Fruit fly (Drosophila melanogaster) whole organism, embryonic: ENCODE results near the gene CG33796.

ENCODE experiments used
- Adf1 ChIP-seq: fragments of 200-800 bp; sonication (Bioruptor generic); IDR thresholded peaks from 2 replicates; pipeline ENCODE4 v1.3.6; 2022; ENCODE audit warnings: missing biosample characterization, missing genetic modification characterization
- Atf-2 ChIP-seq: fragments of 200-800 bp; sonication (Bioruptor generic); optimal IDR thresholded peaks from 2 replicates; lab custom pipeline; 2016; ENCODE audit warnings: missing biosample characterization, missing genetic modification characterization
- CG11247 ChIP-seq: fragments of 200-800 bp; sonication (Bioruptor generic); IDR thresholded peaks from 2 replicates; pipeline ENCODE4 v1.3.6; 2022; ENCODE audit warnings: missing biosample characterization, missing genetic modification characterization
- CG11504 ChIP-seq: fragments of 200-800 bp; sonication (Bioruptor generic); optimal IDR thresholded peaks from 3 replicates; lab custom pipeline; 2019; ENCODE audit warnings: missing biosample characterization, mild to moderate bottlenecking, missing genetic modification characterization, moderate library complexity
- CG1233 ChIP-seq: fragments of 200-800 bp; sonication (Bioruptor generic); optimal IDR thresholded peaks from 4 replicates; lab custom pipeline; 2018; ENCODE audit warnings: missing biosample characterization, mild to moderate bottlenecking, missing genetic modification characterization
- CG12659 ChIP-seq: fragments of 200-800 bp; sonication (Bioruptor generic); optimal IDR thresholded peaks from 3 replicates; lab custom pipeline; 2017; ENCODE audit warnings: mild to moderate bottlenecking, missing biosample characterization, missing genetic modification reagents, missing genetic modification characterization
- CG13123 ChIP-seq: fragments of 200-800 bp; sonication (Bioruptor generic); optimal IDR thresholded peaks from 2 replicates; lab custom pipeline; 2016; ENCODE audit warnings: missing biosample characterization, missing genetic modification characterization
- CG16815 ChIP-seq: fragments of 200-800 bp; sonication (Bioruptor generic); optimal IDR thresholded peaks from 3 replicates; lab custom pipeline; 2017; ENCODE audit warnings: missing biosample characterization, mild to moderate bottlenecking, missing genetic modification characterization
- CG17361 ChIP-seq: fragments of 200-800 bp; sonication (Bioruptor generic); IDR thresholded peaks from 3 replicates; pipeline ENCODE4 v1.3.6; 2022; ENCODE audit warnings: missing biosample characterization, missing genetic modification characterization
- CG18262 ChIP-seq: fragments of 200-800 bp; optimal IDR thresholded peaks from 3 replicates; lab custom pipeline; 2019; ENCODE audit warnings: missing biosample characterization, mild to moderate bottlenecking, missing genetic modification characterization, moderate library complexity
- CG2120 ChIP-seq: fragments of 200-800 bp; sonication (Bioruptor generic); optimal IDR thresholded peaks from 3 replicates; lab custom pipeline; 2016; ENCODE audit warnings: missing biosample characterization, missing genetic modification characterization
- CG2129 ChIP-seq: fragments of 200-800 bp; sonication (Bioruptor generic); IDR thresholded peaks from 2 replicates; pipeline ENCODE4 v1.3.6; 2022; ENCODE audit warnings: missing biosample characterization, missing genetic modification characterization; ENCODE audit not compliant: partially characterized antibody
- CG32532 ChIP-seq: fragments of 200-800 bp; sonication (Bioruptor generic); IDR thresholded peaks from 2 replicates; pipeline ENCODE4 v1.3.6; 2022; ENCODE audit warnings: missing biosample characterization, missing genetic modification characterization
- CG33213 ChIP-seq: fragments of 200-800 bp; sonication (Bioruptor generic); optimal IDR thresholded peaks from 3 replicates; lab custom pipeline; 2016; ENCODE audit warnings: missing biosample characterization, missing genetic modification characterization
- CG4328 ChIP-seq: fragments of 200-800 bp; sonication (Bioruptor generic); optimal IDR thresholded peaks from 3 replicates; lab custom pipeline; 2017; ENCODE audit warnings: missing biosample characterization, missing genetic modification reagents, missing genetic modification characterization
- CG4730 ChIP-seq: fragments of 200-800 bp; sonication (Bioruptor generic); IDR thresholded peaks from 2 replicates; pipeline ENCODE4 v1.3.6; 2022; ENCODE audit warnings: missing biosample characterization, missing genetic modification characterization
- D19B ChIP-seq: fragments of 200-800 bp; sonication (Bioruptor generic); optimal IDR thresholded peaks from 2 replicates; lab custom pipeline; 2017; ENCODE audit warnings: missing biosample characterization, mild to moderate bottlenecking, missing genetic modification characterization
- Doc3 ChIP-seq: fragments of 200-800 bp; sonication (Bioruptor generic); IDR thresholded peaks from 3 replicates; pipeline ENCODE4 v1.3.6; 2022; ENCODE audit warnings: missing biosample characterization, missing genetic modification characterization; ENCODE audit not compliant: partially characterized antibody
- E2f2 ChIP-seq: fragments of 200-800 bp; sonication (Bioruptor generic); IDR thresholded peaks from 2 replicates; pipeline ENCODE4 v1.3.6; 2022; ENCODE audit warnings: missing biosample characterization, missing genetic modification characterization
- Fer3 ChIP-seq: fragments of 200-800 bp; sonication (Bioruptor generic); optimal IDR thresholded peaks from 2 replicates; lab custom pipeline; 2018; ENCODE audit warnings: missing biosample characterization, mild to moderate bottlenecking, missing genetic modification characterization, moderate library complexity
- H2.0 ChIP-seq: fragments of 200-800 bp; sonication (Bioruptor generic); IDR thresholded peaks from 2 replicates; pipeline ENCODE4 v1.3.6; 2022; ENCODE audit warnings: missing biosample characterization, missing genetic modification characterization
- Med ChIP-seq: fragments of 200-800 bp; sonication (Bioruptor generic); peaks from one replicate; lab custom pipeline; 2016; ENCODE audit warnings: missing biosample characterization, missing genetic modification characterization, mild to moderate bottlenecking, inconsistent platforms, moderate library complexity
- PHDP ChIP-seq: fragments of 200-800 bp; sonication (Bioruptor generic); optimal IDR thresholded peaks from 3 replicates; lab custom pipeline; 2018; ENCODE audit warnings: missing biosample characterization, mild to moderate bottlenecking, missing genetic modification characterization, moderate library complexity
- Side ChIP-seq: fragments of 200-800 bp; sonication (Bioruptor generic); optimal IDR thresholded peaks from 2 replicates; lab custom pipeline; 2016; ENCODE audit warnings: missing biosample characterization, missing genetic modification characterization
- Stat92E ChIP-seq, 3 experiments: fragments of >200 bp in 2 of 3; fragments of 200-800 bp in 1 of 3; sonication (Bioruptor generic) in 1 of 3; optimal IDR thresholded peaks; 2 replicates each; lab custom pipeline; 2017 to 2019; ENCODE audit warnings: missing biosample characterization in 3 of 3, missing genetic modification characterization in 3 of 3, mild to moderate bottlenecking in 1 of 3, moderate library complexity in 1 of 3
- Taf1 ChIP-seq: fragments of 200-800 bp; sonication (Bioruptor generic); IDR thresholded peaks from 2 replicates; pipeline ENCODE4 v1.3.6; 2022; ENCODE audit warnings: missing biosample characterization, missing genetic modification characterization
- az2 ChIP-seq: fragments of 200-800 bp; sonication (Bioruptor generic); optimal IDR thresholded peaks from 3 replicates; lab custom pipeline; 2016; ENCODE audit warnings: missing biosample characterization, missing genetic modification characterization
- croc ChIP-seq: fragments of 200-800 bp; sonication (Bioruptor generic); conservative IDR thresholded peaks from 3 replicates; pipeline ENCODE4 v1.3.6; 2022; ENCODE audit warnings: missing biosample characterization, missing genetic modification characterization
- danr ChIP-seq: fragments of 200-800 bp; sonication (Bioruptor generic); IDR thresholded peaks from 2 replicates; pipeline ENCODE4 v1.3.6; 2022; ENCODE audit warnings: missing biosample characterization, missing genetic modification characterization
- ewg ChIP-seq: fragments of 200-800 bp; sonication (Bioruptor generic); optimal IDR thresholded peaks from 3 replicates; lab custom pipeline; 2017; ENCODE audit warnings: mild to moderate bottlenecking, missing biosample characterization, missing genetic modification reagents, missing genetic modification characterization
- kay ChIP-seq: fragments of 200-800 bp; sonication (Bioruptor generic); optimal IDR thresholded peaks from 2 replicates; lab custom pipeline; 2016; ENCODE audit warnings: missing biosample characterization, missing genetic modification characterization
- lbe ChIP-seq: fragments of 200-800 bp; sonication (Bioruptor generic); optimal IDR thresholded peaks from 2 replicates; lab custom pipeline; 2016; ENCODE audit warnings: missing biosample characterization, mild to moderate bottlenecking, missing genetic modification characterization
- maf-S ChIP-seq: fragments of 200-800 bp; sonication (Bioruptor generic); optimal IDR thresholded peaks from 2 replicates; lab custom pipeline; 2016; ENCODE audit warnings: missing biosample characterization, missing genetic modification characterization
- oc ChIP-seq: fragments of 200-800 bp; sonication (Bioruptor generic); optimal IDR thresholded peaks from 2 replicates; lab custom pipeline; 2018; ENCODE audit warnings: missing biosample characterization, mild to moderate bottlenecking, missing genetic modification characterization, moderate library complexity
- seq ChIP-seq: fragments of 200-800 bp; sonication (Bioruptor generic); IDR thresholded peaks from 2 replicates; pipeline ENCODE4 v1.3.6; 2022; ENCODE audit warnings: missing biosample characterization, missing genetic modification characterization
- sisA ChIP-seq: fragments of 200-800 bp; sonication (Bioruptor generic); IDR thresholded peaks from 2 replicates; pipeline ENCODE4 v1.3.6; 2022; ENCODE audit warnings: missing biosample characterization, missing genetic modification characterization
- tll ChIP-seq, 2 experiments: fragments of 200-800 bp in 1 of 2; fragments of >200 bp in 1 of 2; sonication (Bioruptor generic) in 1 of 2; optimal IDR thresholded peaks; 2 replicates each; lab custom pipeline; 2017 to 2019; ENCODE audit warnings: missing biosample characterization in 2 of 2, missing genetic modification characterization in 2 of 2, mild to moderate bottlenecking in 1 of 2, moderate library complexity in 1 of 2
- tx ChIP-seq: fragments of 200-800 bp; sonication (Bioruptor generic); optimal IDR thresholded peaks from 2 replicates; lab custom pipeline; 2016; ENCODE audit warnings: missing biosample characterization, missing genetic modification characterization
- zen ChIP-seq: fragments of 200-800 bp; sonication (Bioruptor generic); optimal IDR thresholded peaks from 3 replicates; lab custom pipeline; 2018; ENCODE audit warnings: missing biosample characterization, mild to moderate bottlenecking, missing genetic modification characterization, moderate library complexity

Gene CG33796

DNA sequence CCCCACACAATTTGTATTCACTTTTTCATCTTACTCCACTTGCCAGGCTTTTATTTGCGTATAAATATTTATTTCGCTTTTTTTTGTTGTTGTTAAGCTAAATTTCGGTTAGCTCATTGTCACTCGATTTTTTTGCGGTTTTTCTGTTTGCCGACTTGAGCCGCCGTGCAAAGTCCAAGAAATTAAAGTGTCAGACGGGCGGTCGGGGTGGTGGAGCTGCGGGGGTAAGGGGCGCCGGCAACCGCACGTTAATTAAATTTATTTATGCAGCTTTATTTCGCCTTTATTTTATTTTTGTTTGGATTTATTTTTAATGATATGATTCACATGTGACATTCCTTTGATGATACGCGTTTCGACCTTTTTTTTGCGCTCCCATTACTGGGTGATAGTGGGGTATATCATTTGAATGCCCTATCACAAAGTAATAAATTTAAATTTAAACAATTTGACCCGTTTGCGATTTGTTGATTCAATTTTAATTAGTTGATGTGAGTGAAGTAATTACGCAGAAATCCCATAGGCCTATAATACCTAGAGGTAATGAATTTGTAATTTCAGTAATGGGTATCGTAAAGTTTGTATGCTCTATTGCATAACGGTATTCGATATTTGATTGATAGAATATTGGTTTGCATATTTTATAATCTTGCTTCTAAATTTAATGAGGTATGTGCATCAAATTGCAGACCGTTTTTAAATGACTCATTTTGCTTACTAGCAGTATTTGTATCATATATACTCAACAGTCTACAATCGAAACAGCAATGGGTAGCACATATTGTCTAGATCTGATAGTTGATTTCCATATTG is 4.3 kb downstream of the CG33796 start (continued):
- peak; percentile 28 for TF ChIP-seq CG12659 (GFP tag; lab: Kevin White, UChicago)
- TF ChIP-seq CG13123, result no peak
- no peak for TF ChIP-seq tll (GFP tag; optimal IDR thresholded peaks at IDR 0.05; lab: Kevin White, UChicago)
- no peak for TF ChIP-seq oc
- TF ChIP-seq CG33213, result no peak
- no peak for TF ChIP-seq zen (tag; lab: Kevin White, UChicago)
- TF ChIP-seq Adf1, result no peak
- peak; percentile 34 for TF ChIP-seq PHDP (tag; lab: Kevin White, UChicago)
- TF ChIP-seq Atf-2 (GFP tag; lab: Kevin White, UChicago), result peak; percentile 34
- peak; percentile 65 for TF ChIP-seq CG17361
- no peak for TF ChIP-seq seq (GFP tag; lab: Robert Waterston, UW)
- peak; percentile 57 for TF ChIP-seq CG11504 (tag; lab: Kevin White, UChicago)
- TF ChIP-seq Stat92E (GFP tag; optimal IDR thresholded peaks at IDR 0.05; lab: Kevin White, UChicago), result peak in 1 of 3 experiments; percentile 75
- TF ChIP-seq CG16815 (GFP tag; lab: Kevin White, UChicago), result peak; percentile 32
- TF ChIP-seq Doc3, result no peak
- TF ChIP-seq CG4730 (GFP tag; lab: Robert Waterston, UW), result no peak
- peak; percentile 90 for TF ChIP-seq D19B (GFP tag; lab: Kevin White, UChicago)
- no peak for TF ChIP-seq CG4328 (GFP tag; lab: Kevin White, UChicago)
- TF ChIP-seq Med (GFP tag; lab: Kevin White, UChicago), result peak; percentile 89
- TF ChIP-seq danr, result no peak
- no peak for TF ChIP-seq croc (GFP tag; lab: Robert Waterston, UW)
- TF ChIP-seq sisA (GFP tag; lab: Robert Waterston, UW), result no peak
- peak; percentile 45; the same call in 1 of the 2 replicates for TF ChIP-seq CG11247 (GFP tag; lab: Robert Waterston, UW)
- TF ChIP-seq H2.0 (GFP tag; lab: Robert Waterston, UW), result 0 out of 2 replicates have a peak, but pooled peaks have one; percentile 28
- peak; percentile 33 for TF ChIP-seq az2 (GFP tag; lab: Kevin White, UChicago)
- no peak for TF ChIP-seq Taf1 (GFP tag; lab: Robert Waterston, UW)
- peak; percentile 29 for TF ChIP-seq CG1233
- TF ChIP-seq CG18262 (tag; lab: Kevin White, UChicago), result peak; percentile 0
- no peak for TF ChIP-seq CG2129 (GFP tag; lab: Robert Waterston, UW)
- peak; percentile 34 for TF ChIP-seq Fer3
- TF ChIP-seq ewg (GFP tag; lab: Kevin White, UChicago), result peak; percentile 16
- TF ChIP-seq maf-S (GFP tag; lab: Kevin White, UChicago), result peak; percentile 31
- peak; percentile 43 for TF ChIP-seq kay
- TF ChIP-seq CG32532 (GFP tag; lab: Robert Waterston, UW), result peak; percentile 77
- peak; percentile 57 for TF ChIP-seq lbe (GFP tag; lab: Kevin White, UChicago)
- TF ChIP-seq Side (GFP tag; lab: Kevin White, UChicago), result peak; percentile 22
- TF ChIP-seq tx (GFP tag; lab: Kevin White, UChicago), result peak; percentile 22
- TF ChIP-seq E2f2 (GFP tag; lab: Robert Waterston, UW), result no peak
- peak; percentile 86 for TF ChIP-seq CG2120 (GFP tag; lab: Kevin White, UChicago)
- TF ChIP-seq, all 482 proteins: peak for 168
